Worm (Caenorhabditis elegans): Measurements from ENCODE around the gene Y69A2AR.22.

The Y69A2AR.22 gene

DNA sequence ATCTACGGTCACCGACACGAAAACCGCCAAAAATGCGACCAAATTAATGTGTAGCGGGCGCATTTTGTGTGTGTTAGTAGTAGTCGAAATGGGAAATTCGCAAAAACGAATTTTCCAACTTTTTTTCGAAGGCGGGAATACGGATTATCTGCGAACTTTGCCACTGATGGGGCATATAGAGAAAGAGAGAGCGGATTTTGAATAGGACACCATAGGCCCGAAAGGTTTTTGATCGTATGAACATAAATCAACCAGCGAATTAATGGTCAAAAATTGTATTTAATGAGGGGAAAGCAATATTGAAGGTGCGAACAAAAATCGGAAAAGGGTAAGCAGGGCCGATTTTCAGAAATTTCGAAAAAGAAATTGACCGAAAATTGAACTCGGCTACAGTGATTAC lies at the start of gene Y69A2AR.22:
Gene Y69A2AR.22, minus strand, starts transcription at position 101 of the 400 bp plus-strand sequence.
- TF ChIP-seq scrt-1 (GFP tag; IDR thresholded peaks at IDR 0.05) (no peak), tbx-37 (GFP tag; conservative IDR thresholded peaks at IDR 0.05) (no peak), F13C5.2 (tag; optimal IDR thresholded peaks at IDR 0.05) (no peak), ets-7 (tag; optimal IDR thresholded peaks at IDR 0.05) (no peak), B0310.2 (tag; optimal IDR thresholded peaks at IDR 0.05) (no peak), tbx-11 (GFP tag; IDR thresholded peaks at IDR 0.05) (no peak), hmbx-1 (tag; optimal IDR thresholded peaks at IDR 0.05) (no peak), sea-1 (GFP tag; conservative IDR thresholded peaks at IDR 0.05) (no peak), flt-1 (GFP tag; IDR thresholded peaks at IDR 0.05) (no peak), hnd-1 (tag; optimal IDR thresholded peaks at IDR 0.05) (no peak), tra-4 (tag; optimal IDR thresholded peaks at IDR 0.05) (no peak), ceh-36 (tag; optimal IDR thresholded peaks at IDR 0.05) (no peak), aly-1 (tag; optimal IDR thresholded peaks at IDR 0.05) (no peak), ama-1 (optimal IDR thresholded peaks at IDR 0.05) (no peak), hmg-4 (GFP tag; optimal IDR thresholded peaks at IDR 0.05) (no peak), pes-1 (GFP tag; IDR thresholded peaks at IDR 0.05) (no peak), ceh-13 (GFP tag; optimal IDR thresholded peaks at IDR 0.05) (no peak)

DNA sequence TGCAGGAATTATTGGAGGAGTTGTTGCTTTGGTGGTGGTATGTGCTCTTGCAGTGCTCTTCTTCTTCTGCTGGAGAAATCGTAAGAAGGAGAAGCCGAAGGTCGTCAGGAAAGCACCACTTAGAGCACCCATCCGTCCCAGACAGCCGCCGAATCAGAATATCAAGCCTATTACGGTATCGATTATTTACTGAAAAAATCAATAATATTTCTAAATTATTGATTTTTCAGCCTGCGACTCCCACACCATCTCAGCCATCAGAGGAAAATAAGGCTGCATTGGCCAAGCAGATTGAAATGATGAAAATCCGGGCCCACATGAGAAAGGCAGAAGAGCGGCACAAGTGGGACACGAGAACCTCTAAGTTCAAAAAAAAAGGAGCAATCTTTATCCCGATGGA lies 48.5 kb upstream of the Y69A2AR.22 start:
- no peak for TF ChIP-seq ceh-13 (GFP tag; optimal IDR thresholded peaks at IDR 0.05)

DNA sequence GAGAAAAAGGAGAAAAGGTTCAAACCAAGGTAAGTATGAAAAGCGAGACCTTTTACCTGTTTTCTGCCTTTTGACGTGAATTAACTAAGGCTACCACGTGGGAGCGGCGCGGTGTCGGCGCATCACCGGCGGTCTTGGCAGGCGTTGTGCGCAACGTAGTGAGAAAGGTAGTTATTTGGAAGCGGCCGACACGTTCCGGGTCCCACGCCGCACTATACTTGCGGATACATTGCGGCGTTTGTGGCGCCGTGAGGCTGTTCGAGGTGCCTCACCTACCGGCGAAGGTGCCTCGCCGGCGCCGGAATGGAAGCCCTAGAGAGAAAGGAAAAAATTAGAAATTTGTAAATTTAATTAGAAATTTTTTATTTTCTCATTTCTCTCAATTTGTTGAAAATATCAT lies 45.1 kb upstream of the Y69A2AR.22 start:
- TF ChIP-seq ceh-36 (tag; optimal IDR thresholded peaks at IDR 0.05) (no peak), F13C5.2 (tag; optimal IDR thresholded peaks at IDR 0.05) (no peak), ama-1 (optimal IDR thresholded peaks at IDR 0.05) (no peak), sea-1 (GFP tag; conservative IDR thresholded peaks at IDR 0.05) (no peak), flt-1 (GFP tag; IDR thresholded peaks at IDR 0.05) (no peak), tbx-37 (GFP tag; conservative IDR thresholded peaks at IDR 0.05) (no peak), ets-7 (tag; optimal IDR thresholded peaks at IDR 0.05) (no peak), tbx-11 (GFP tag; IDR thresholded peaks at IDR 0.05) (no peak), hnd-1 (tag; optimal IDR thresholded peaks at IDR 0.05) (no peak), scrt-1 (GFP tag; IDR thresholded peaks at IDR 0.05) (no peak), tra-4 (tag; optimal IDR thresholded peaks at IDR 0.05) (no peak), B0310.2 (tag; optimal IDR thresholded peaks at IDR 0.05) (no peak), ceh-13 (GFP tag; optimal IDR thresholded peaks at IDR 0.05) (no peak), aly-1 (tag; optimal IDR thresholded peaks at IDR 0.05) (no peak)

DNA sequence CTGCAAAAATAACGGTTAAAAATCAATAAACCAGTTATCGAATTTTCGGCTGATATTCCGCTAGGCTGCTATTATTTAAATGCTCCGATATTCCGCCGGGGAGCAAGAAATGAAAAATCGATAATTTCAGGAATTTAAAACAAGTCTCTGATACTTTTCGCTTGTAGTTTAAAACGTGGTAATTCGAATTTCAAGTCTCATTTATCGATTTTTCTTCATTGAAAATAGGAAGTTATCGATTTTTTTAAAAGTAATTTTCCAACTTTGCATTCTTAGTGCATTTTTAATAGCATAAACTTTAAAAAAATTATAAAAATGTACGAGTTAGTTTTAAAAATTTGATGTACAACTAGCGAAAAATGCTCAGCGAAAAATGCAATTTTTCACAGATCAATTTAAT lies 44.6 kb upstream of the Y69A2AR.22 start:
- no peak for TF ChIP-seq ets-7 (tag; optimal IDR thresholded peaks at IDR 0.05)

DNA sequence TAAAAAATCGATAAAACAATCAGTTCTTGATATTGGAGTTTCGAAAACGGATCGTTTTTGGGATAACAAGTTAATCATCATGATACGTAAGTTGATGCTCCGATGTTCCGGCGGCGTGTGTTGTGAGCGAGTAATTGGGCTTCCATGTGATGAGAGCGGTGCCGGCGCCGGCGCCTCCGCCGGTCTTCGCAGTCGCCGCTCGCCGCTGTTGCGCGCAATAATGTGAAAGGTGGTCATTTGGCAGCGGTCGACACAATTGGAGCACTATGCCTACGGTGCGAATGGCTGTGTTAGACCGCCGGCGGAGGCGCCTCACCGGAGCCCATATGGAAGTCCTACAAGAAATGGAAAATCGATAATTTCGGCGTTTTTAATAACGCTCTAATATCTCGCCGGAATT lies 44.1 kb upstream of the Y69A2AR.22 start:
- TF ChIP-seq hmbx-1 (tag; optimal IDR thresholded peaks at IDR 0.05) (no peak), ama-1 (optimal IDR thresholded peaks at IDR 0.05) (no peak), ceh-36 (tag; optimal IDR thresholded peaks at IDR 0.05) (no peak), ceh-13 (GFP tag; optimal IDR thresholded peaks at IDR 0.05) (no peak), hnd-1 (tag; optimal IDR thresholded peaks at IDR 0.05) (no peak), hmg-4 (GFP tag; optimal IDR thresholded peaks at IDR 0.05) (no peak), F13C5.2 (tag; optimal IDR thresholded peaks at IDR 0.05) (no peak), scrt-1 (GFP tag; IDR thresholded peaks at IDR 0.05) (no peak), ets-7 (tag; optimal IDR thresholded peaks at IDR 0.05) (no peak), tbx-11 (GFP tag; IDR thresholded peaks at IDR 0.05) (no peak), B0310.2 (tag; optimal IDR thresholded peaks at IDR 0.05) (no peak), pes-1 (GFP tag; IDR thresholded peaks at IDR 0.05) (no peak), tbx-37 (GFP tag; conservative IDR thresholded peaks at IDR 0.05) (no peak), sea-1 (GFP tag; conservative IDR thresholded peaks at IDR 0.05) (no peak), tra-4 (tag; optimal IDR thresholded peaks at IDR 0.05) (no peak), aly-1 (tag; optimal IDR thresholded peaks at IDR 0.05) (no peak), flt-1 (GFP tag; IDR thresholded peaks at IDR 0.05) (no peak)

DNA sequence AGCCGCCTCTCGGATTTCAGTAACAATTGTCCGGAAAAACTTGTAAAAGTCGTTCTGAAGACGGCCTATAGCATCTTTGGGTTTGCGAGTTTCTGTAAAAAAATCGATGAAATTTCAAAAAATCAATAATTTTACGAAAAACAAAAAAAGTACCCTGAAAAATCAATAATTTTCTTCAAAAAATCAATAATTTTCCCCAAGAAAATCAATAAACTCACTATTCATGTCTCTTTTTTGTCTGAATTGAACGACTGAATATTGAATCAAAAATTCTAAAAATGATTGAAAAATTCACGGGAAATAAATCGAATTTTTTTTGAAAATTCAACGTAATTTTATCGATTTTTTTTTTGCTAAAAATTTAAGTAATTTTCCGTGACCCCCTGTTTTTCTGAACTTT lies 43.7 kb upstream of the Y69A2AR.22 start, which contains the start of gene Y69A2AR.23:
Gene Y69A2AR.23, minus strand, starts transcription at position 267 of the 400 bp plus-strand sequence.
- TF ChIP-seq ama-1 (optimal IDR thresholded peaks at IDR 0.05), result no peak
- TF ChIP-seq hmg-4 (GFP tag; optimal IDR thresholded peaks at IDR 0.05), result no peak
- TF ChIP-seq aly-1 (tag; optimal IDR thresholded peaks at IDR 0.05), result no peak
- no peak for TF ChIP-seq F13C5.2 (tag; optimal IDR thresholded peaks at IDR 0.05)
- TF ChIP-seq ceh-36 (tag; optimal IDR thresholded peaks at IDR 0.05), result no peak
- no peak for TF ChIP-seq pes-1 (GFP tag; IDR thresholded peaks at IDR 0.05)
- no peak for TF ChIP-seq sea-1 (GFP tag; conservative IDR thresholded peaks at IDR 0.05)
- TF ChIP-seq tbx-37 (GFP tag; conservative IDR thresholded peaks at IDR 0.05), result no peak
- no peak for TF ChIP-seq hnd-1 (tag; optimal IDR thresholded peaks at IDR 0.05)
- no peak for TF ChIP-seq ceh-13 (GFP tag; optimal IDR thresholded peaks at IDR 0.05)
- TF ChIP-seq tra-4 (tag; optimal IDR thresholded peaks at IDR 0.05), result no peak
- TF ChIP-seq hmbx-1 (tag; optimal IDR thresholded peaks at IDR 0.05), result no peak
- no peak for TF ChIP-seq flt-1 (GFP tag; IDR thresholded peaks at IDR 0.05)

DNA sequence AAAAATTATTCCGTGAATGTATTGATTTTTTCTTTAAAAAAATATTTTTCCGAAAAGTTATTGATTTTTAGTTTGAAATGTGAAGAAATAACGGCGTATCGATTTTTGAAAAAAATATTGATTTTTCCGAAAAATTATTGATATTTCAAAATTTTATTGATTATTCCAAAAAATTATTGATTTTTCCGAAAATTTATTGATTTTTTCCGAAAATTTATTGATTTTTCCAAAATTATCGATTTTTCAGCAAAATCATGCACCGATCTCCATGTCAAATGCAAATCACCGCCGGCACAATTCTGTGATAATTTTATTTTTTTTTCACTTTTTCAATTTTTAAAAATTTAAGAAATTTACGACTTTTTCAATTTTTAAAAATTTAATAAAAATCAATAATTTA lies 41.8 kb upstream of the Y69A2AR.22 start:
- TF ChIP-seq aly-1 (tag; optimal IDR thresholded peaks at IDR 0.05) (no peak), scrt-1 (GFP tag; IDR thresholded peaks at IDR 0.05) (no peak), sea-1 (GFP tag; conservative IDR thresholded peaks at IDR 0.05) (no peak), tbx-37 (GFP tag; conservative IDR thresholded peaks at IDR 0.05) (no peak), hmg-4 (GFP tag; optimal IDR thresholded peaks at IDR 0.05) (no peak)

DNA sequence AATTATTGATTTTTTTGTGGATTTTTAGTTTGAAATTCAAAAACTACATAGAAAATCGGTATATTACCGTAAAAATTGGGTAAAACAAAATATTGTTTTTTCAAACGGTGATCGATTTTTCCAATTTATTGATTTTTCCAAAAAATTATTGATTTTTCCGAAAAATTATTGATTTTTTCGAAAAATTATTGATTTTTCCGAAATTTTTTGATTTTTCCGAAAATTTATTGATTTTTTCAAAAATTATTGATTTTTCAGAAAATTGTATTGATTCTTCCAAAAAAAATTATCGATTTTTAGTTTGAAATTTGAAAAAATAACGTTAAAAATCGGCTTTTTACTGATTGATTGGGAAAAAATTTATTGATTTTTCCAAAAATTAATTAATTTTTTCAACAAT lies 41.0 kb upstream of the Y69A2AR.22 start:
- no peak for TF ChIP-seq F13C5.2 (tag; optimal IDR thresholded peaks at IDR 0.05)
- TF ChIP-seq hnd-1 (tag; optimal IDR thresholded peaks at IDR 0.05), result no peak
- TF ChIP-seq flt-1 (GFP tag; IDR thresholded peaks at IDR 0.05), result no peak
- TF ChIP-seq ceh-36 (tag; optimal IDR thresholded peaks at IDR 0.05), result no peak
- TF ChIP-seq hmbx-1 (tag; optimal IDR thresholded peaks at IDR 0.05), result no peak
- no peak for TF ChIP-seq pes-1 (GFP tag; IDR thresholded peaks at IDR 0.05)
- TF ChIP-seq ama-1 (optimal IDR thresholded peaks at IDR 0.05), result no peak
- no peak for TF ChIP-seq B0310.2 (tag; optimal IDR thresholded peaks at IDR 0.05)
- TF ChIP-seq tra-4 (tag; optimal IDR thresholded peaks at IDR 0.05), result no peak
- TF ChIP-seq scrt-1 (GFP tag; IDR thresholded peaks at IDR 0.05), result no peak
- no peak for TF ChIP-seq tbx-11 (GFP tag; IDR thresholded peaks at IDR 0.05)
- TF ChIP-seq aly-1 (tag; optimal IDR thresholded peaks at IDR 0.05), result no peak
- no peak for TF ChIP-seq ceh-13 (GFP tag; optimal IDR thresholded peaks at IDR 0.05)
- TF ChIP-seq hmg-4 (GFP tag; optimal IDR thresholded peaks at IDR 0.05), result no peak
- TF ChIP-seq ets-7 (tag; optimal IDR thresholded peaks at IDR 0.05), result no peak
- no peak for TF ChIP-seq sea-1 (GFP tag; conservative IDR thresholded peaks at IDR 0.05)
